Worm (Caenorhabditis elegans) whole organism, mixed stage, embryonic: ENCODE data around the gene W01C9.2.

Experiments
- elt-1 ChIP-seq: sonication (generic microtip); optimal IDR thresholded peaks from 2 replicates; lab custom pipeline; 2017; ENCODE audit warnings: missing genetic modification characterization, mild to moderate bottlenecking, missing compliant biosample characterization, antibody characterized with exemption, moderate library complexity, borderline replicate concordance; ENCODE audit not compliant: insufficient read depth
- lin-13 ChIP-seq: fragments of 150-350 bp; optimal IDR thresholded peaks from 2 replicates; lab custom pipeline; 2014; ENCODE audit warnings: missing biosample characterization, missing genetic modification characterization
- lsy-2 ChIP-seq: fragments of 150-350 bp; optimal IDR thresholded peaks from 2 replicates; lab custom pipeline; 2014; ENCODE audit warnings: missing biosample characterization, missing genetic modification characterization
- unc-62 ChIP-seq: fragments of 150-350 bp; optimal IDR thresholded peaks from 2 replicates; lab custom pipeline; 2014; ENCODE audit warnings: missing biosample characterization, missing genetic modification reagents, missing genetic modification characterization

DNA sequence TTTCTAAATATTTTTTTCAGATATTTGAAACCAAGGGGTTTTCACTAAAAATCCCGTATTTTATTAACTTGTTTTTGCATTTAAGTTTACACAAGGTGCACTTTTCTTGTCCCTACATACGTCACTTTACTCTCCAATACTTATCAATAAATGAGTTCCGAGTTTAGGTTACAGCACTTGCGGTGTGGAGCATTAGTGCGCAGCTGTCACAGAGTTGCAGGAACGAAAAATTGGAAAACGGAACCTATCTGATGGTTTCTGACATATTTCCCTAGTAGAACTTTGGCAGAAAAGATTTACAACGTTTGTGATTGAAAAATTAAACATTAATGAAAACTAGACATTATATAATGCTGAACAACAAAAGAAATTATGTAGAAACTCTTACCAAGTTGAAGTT lies 38.0 kb upstream of the W01C9.2 start:
- TF ChIP-seq unc-62 (GFP tag; lab: Kevin White, UChicago) (no peak), lin-13 (no peak), lsy-2 (tag; lab: Kevin White, UChicago) (no peak), elt-1 (no peak)
